Worm (Caenorhabditis elegans): ENCODE data around the gene F23B12.7.
A peak's percentile ranks its signal among the peaks of the same experiment; 100 is the strongest.

F23B12.7 gene

ce11 chrV:14448669-14449068, 828 bp upstream of the F23B12.7 start:
- TF ChIP-seq ztf-26 (tag; optimal IDR thresholded peaks at IDR 0.05) (peak; percentile 25), nhr-80 (tag; optimal IDR thresholded peaks at IDR 0.05) (no peak), F37B4.10 (GFP tag; IDR thresholded peaks at IDR 0.05) (no peak)

- peak; percentile 6; the same call in 1 of the 2 replicates for TF ChIP-seq mcd-1 (GFP tag; IDR thresholded peaks at IDR 0.05)
- TF ChIP-seq egl-18 (GFP tag; IDR thresholded peaks at IDR 0.05) = no peak
- TF ChIP-seq let-526 (GFP tag; IDR thresholded peaks at IDR 0.05) = no peak
- no peak for TF ChIP-seq F49E8.2 (tag; optimal IDR thresholded peaks at IDR 0.05; ENCODE audit: insufficient read depth)
- TF ChIP-seq ztf-28 (GFP tag; IDR thresholded peaks at IDR 0.05) = no peak
- no peak for TF ChIP-seq ztf-18 (tag; optimal IDR thresholded peaks at IDR 0.05)
- no peak for TF ChIP-seq F57A8.1 (GFP tag; optimal IDR thresholded peaks at IDR 0.05)
- peak; percentile 21 for TF ChIP-seq efl-1 (GFP tag; optimal IDR thresholded peaks at IDR 0.05)
- 0 out of 2 replicates have a peak, but pooled peaks have one; percentile 32 for TF ChIP-seq madf-6 (GFP tag; IDR thresholded peaks at IDR 0.05)
- no peak for TF ChIP-seq F52B5.7 (tag; optimal IDR thresholded peaks at IDR 0.05)
- TF ChIP-seq xnd-1 (tag; optimal IDR thresholded peaks at IDR 0.05) = no peak
- no peak for TF ChIP-seq T26A5.8 (tag; optimal IDR thresholded peaks at IDR 0.05)
- no peak for TF ChIP-seq pha-4 (tag; optimal IDR thresholded peaks at IDR 0.05)
- no peak for TF ChIP-seq ccch-3 (GFP tag; optimal IDR thresholded peaks at IDR 0.05)
- TF ChIP-seq dpff-1 (tag; optimal IDR thresholded peaks at IDR 0.05) = no peak
- 0 out of 2 replicates have a peak, but pooled peaks have one; percentile 36 for TF ChIP-seq aptf-2 (GFP tag; conservative IDR thresholded peaks at IDR 0.05)
- no peak for TF ChIP-seq unc-62 (GFP tag; optimal IDR thresholded peaks at IDR 0.05)
Observed at ce11 chrV:14456626-14457025, 7.1 kb downstream of the F23B12.7 start, which contains the start of gene bmk-1. Gene bmk-1 (minus strand): TSS chrV:14456984.

ce11 chrV:14457070-14457469, 7.6 kb downstream of the F23B12.7 start, which contains the start of gene coh-3:
Gene coh-3 (plus strand): TSS chrV:14457422.
- TF ChIP-seq let-526 (GFP tag; IDR thresholded peaks at IDR 0.05) (no peak), F37B4.10 (GFP tag; IDR thresholded peaks at IDR 0.05) (no peak), hlh-12 (tag; optimal IDR thresholded peaks at IDR 0.05) (no peak), dox-1 (GFP tag; IDR thresholded peaks at IDR 0.05) (peak; percentile 81), T26A5.8 (tag; optimal IDR thresholded peaks at IDR 0.05) (no peak), lin-54 (GFP tag; optimal IDR thresholded peaks at IDR 0.05) (peak; percentile 90), ets-4 (GFP tag; optimal IDR thresholded peaks at IDR 0.05) (no peak), madf-3 (GFP tag; IDR thresholded peaks at IDR 0.05) (peak; percentile 90), ztf-28 (GFP tag; IDR thresholded peaks at IDR 0.05) (peak; percentile 53; the same call in 1 of the 2 replicates), C06A6.2 (GFP tag; conservative IDR thresholded peaks at IDR 0.05) (no peak), tlf-1 (GFP tag; optimal IDR thresholded peaks at IDR 0.05) (peak; percentile 88), him-1 (tag; optimal IDR thresholded peaks at IDR 0.05) (peak; percentile 53), madf-6 (GFP tag; IDR thresholded peaks at IDR 0.05) (peak; percentile 99), hmg-1.2 (GFP tag; IDR thresholded peaks at IDR 0.05) (peak; percentile 49; the same call in 1 of the 2 replicates), Y56A3A.18 (GFP tag; IDR thresholded peaks at IDR 0.05) (no peak), snpc-1.1 (tag; optimal IDR thresholded peaks at IDR 0.05; ENCODE audit: insufficient read depth) (peak; percentile 87), ZK185.1 (tag; optimal IDR thresholded peaks at IDR 0.05; ENCODE audit: poor library complexity, severe bottlenecking) (no peak), hrde-1 (tag; optimal IDR thresholded peaks at IDR 0.05; ENCODE audit: borderline replicate concordance) (no peak), cebp-1 (GFP tag; IDR thresholded peaks at IDR 0.05) (no peak), cebp-1 (tag; optimal IDR thresholded peaks at IDR 0.05) (no peak), tbp1 (GFP tag; optimal IDR thresholded peaks at IDR 0.05) (peak; percentile 69), rcor-1 (GFP tag; IDR thresholded peaks at IDR 0.05) (peak; percentile 76), F10E7.11 (tag; optimal IDR thresholded peaks at IDR 0.05) (no peak), ceh-27 (GFP tag; optimal IDR thresholded peaks at IDR 0.05) (no peak), zfh-2 (GFP tag; conservative IDR thresholded peaks at IDR 0.05) (no peak), nfyb-1 (GFP tag; IDR thresholded peaks at IDR 0.05) (no peak), ceh-58 (GFP tag; IDR thresholded peaks at IDR 0.05) (no peak), repo-1 (tag; optimal IDR thresholded peaks at IDR 0.05) (no peak), madf-10 (tag; optimal IDR thresholded peaks at IDR 0.05) (no peak), aptf-2 (GFP tag; conservative IDR thresholded peaks at IDR 0.05) (peak; percentile 65; the same call in 1 of the 2 replicates), nhr-120 (GFP tag; IDR thresholded peaks at IDR 0.05) (no peak), ztf-26 (tag; optimal IDR thresholded peaks at IDR 0.05) (no peak), athp-1 (tag; optimal IDR thresholded peaks at IDR 0.05) (peak; percentile 25)

Measured in whole organism, young adult.